Worm (Caenorhabditis elegans): ENCODE results near the gene F10E7.2.

F10E7.2 gene

ce11 chrII:7153095-7153494, 31.1 kb downstream of the F10E7.2 start:
- TF ChIP-seq sptf-1 (tag; optimal IDR thresholded peaks at IDR 0.05): peak; percentile 1

ce11 chrII:7154711-7155110, 32.7 kb downstream of the F10E7.2 start:
- no peak for TF ChIP-seq ztf-11 (tag; optimal IDR thresholded peaks at IDR 0.05)
- TF ChIP-seq ceh-39 (tag; optimal IDR thresholded peaks at IDR 0.05): no peak
- no peak for TF ChIP-seq blmp-1 (tag; optimal IDR thresholded peaks at IDR 0.05)
- TF ChIP-seq sem-2 (GFP tag; optimal IDR thresholded peaks at IDR 0.05): no peak
- no peak for TF ChIP-seq elt-3 (tag; optimal IDR thresholded peaks at IDR 0.05)
- no peak for TF ChIP-seq hlh-1 (tag; optimal IDR thresholded peaks at IDR 0.05)
- TF ChIP-seq ceh-83 (GFP tag; optimal IDR thresholded peaks at IDR 0.05): no peak
- no peak for TF ChIP-seq ceh-43 (GFP tag; optimal IDR thresholded peaks at IDR 0.05)
- no peak for TF ChIP-seq ces-1 (GFP tag; optimal IDR thresholded peaks at IDR 0.05)
- no peak for TF ChIP-seq snpc-4 (tag; optimal IDR thresholded peaks at IDR 0.05)
- TF ChIP-seq M03D4.4 (tag; optimal IDR thresholded peaks at IDR 0.05): no peak
- TF ChIP-seq zip-8 (tag; optimal IDR thresholded peaks at IDR 0.05): no peak
- no peak for TF ChIP-seq unc-62 (GFP tag; optimal IDR thresholded peaks at IDR 0.05)
- TF ChIP-seq tbx-8 (GFP tag; optimal IDR thresholded peaks at IDR 0.05): no peak
- no peak for TF ChIP-seq pha-4 (tag; optimal IDR thresholded peaks at IDR 0.05)
- TF ChIP-seq unc-39 (tag; optimal IDR thresholded peaks at IDR 0.05): no peak
- no peak for TF ChIP-seq lsy-2 (tag; optimal IDR thresholded peaks at IDR 0.05)

ce11 chrII:7155392-7155791, 33.4 kb downstream of the F10E7.2 start, which contains the start of gene C27H5.2:
Gene C27H5.2, plus strand, starts transcription at chrII:7155581.
- TF ChIP-seq unc-62 (GFP tag; optimal IDR thresholded peaks at IDR 0.05): no peak
- TF ChIP-seq hlh-1 (tag; optimal IDR thresholded peaks at IDR 0.05): peak; percentile 31

- TF ChIP-seq ceh-83 (GFP tag; optimal IDR thresholded peaks at IDR 0.05): no peak
- TF ChIP-seq mls-2 (tag; optimal IDR thresholded peaks at IDR 0.05): no peak
- TF ChIP-seq drap-1 (GFP tag; optimal IDR thresholded peaks at IDR 0.05): no peak
- TF ChIP-seq lin-13 (tag; optimal IDR thresholded peaks at IDR 0.05): no peak
Observed at ce11 chrII:7157415-7157814, 35.4 kb downstream of the F10E7.2 start.

- TF ChIP-seq elt-1 (tag; optimal IDR thresholded peaks at IDR 0.05; ENCODE audit: borderline replicate concordance, insufficient read depth): no peak
- TF ChIP-seq nhr-2 (tag; optimal IDR thresholded peaks at IDR 0.05): no peak
- no peak for TF ChIP-seq unc-120 (tag; optimal IDR thresholded peaks at IDR 0.05; ENCODE audit: poor library complexity, severe bottlenecking)
- no peak for TF ChIP-seq nhr-237 (tag; optimal IDR thresholded peaks at IDR 0.05)
- no peak for TF ChIP-seq unc-62 (GFP tag; optimal IDR thresholded peaks at IDR 0.05)
- no peak for TF ChIP-seq ham-2 (GFP tag; optimal IDR thresholded peaks at IDR 0.05)
- TF ChIP-seq mls-2 (tag; optimal IDR thresholded peaks at IDR 0.05): no peak
- TF ChIP-seq cnd-1 (tag; optimal IDR thresholded peaks at IDR 0.05): no peak
- TF ChIP-seq elt-3 (tag; optimal IDR thresholded peaks at IDR 0.05): no peak
- no peak for TF ChIP-seq ceh-43 (GFP tag; optimal IDR thresholded peaks at IDR 0.05)
- no peak for TF ChIP-seq pha-4 (tag; optimal IDR thresholded peaks at IDR 0.05)
- no peak for TF ChIP-seq unc-39 (tag; optimal IDR thresholded peaks at IDR 0.05)
Observed at ce11 chrII:7161512-7161911, 39.5 kb downstream of the F10E7.2 start, which contains the start of gene C27H5.12. Gene C27H5.12, minus strand, starts transcription at chrII:7161612.

ce11 chrII:7165749-7166148, 43.7 kb downstream of the F10E7.2 start, which contains the start of gene mfsd-13.2:
Gene mfsd-13.2, minus strand, starts transcription at chrII:7165849.
- TF ChIP-seq cnd-1 (tag; optimal IDR thresholded peaks at IDR 0.05) (no peak), pha-4 (tag; optimal IDR thresholded peaks at IDR 0.05) (no peak), mab-5 (tag; optimal IDR thresholded peaks at IDR 0.05) (no peak), ceh-43 (GFP tag; optimal IDR thresholded peaks at IDR 0.05) (no peak), nhr-237 (tag; optimal IDR thresholded peaks at IDR 0.05) (no peak), M03D4.4 (tag; optimal IDR thresholded peaks at IDR 0.05) (no peak), sem-2 (GFP tag; optimal IDR thresholded peaks at IDR 0.05) (no peak)

ce11 chrII:7166768-7167167, 44.7 kb downstream of the F10E7.2 start:
- TF ChIP-seq flh-1 (GFP tag; optimal IDR thresholded peaks at IDR 0.05) (no peak), snpc-4 (tag; optimal IDR thresholded peaks at IDR 0.05) (no peak), sem-2 (GFP tag; optimal IDR thresholded peaks at IDR 0.05) (no peak), drap-1 (GFP tag; optimal IDR thresholded peaks at IDR 0.05) (no peak)

Measured in whole organism, mixed stage, embryonic.